Worm (Caenorhabditis elegans) whole organism, mixed stage, embryonic: ENCODE data around the gene elp-1.

ENCODE experiments used
- M03D4.4 ChIP-seq: sonication (generic microtip); optimal IDR thresholded peaks from 2 replicates; lab custom pipeline; 2017; ENCODE audit warnings: mild to moderate bottlenecking, missing genetic modification characterization, missing compliant biosample characterization
- bed-3 ChIP-seq: fragments of 200-800 bp; sonication (Bioruptor generic); optimal IDR thresholded peaks from 3 replicates; lab custom pipeline; 2018; ENCODE audit warnings: mild to moderate bottlenecking, missing genetic modification characterization, moderate library complexity, missing compliant biosample characterization
- ceh-43 ChIP-seq: fragments of 200-800 bp; sonication (Bioruptor generic); optimal IDR thresholded peaks from 2 replicates; lab custom pipeline; 2018; ENCODE audit warnings: mild to moderate bottlenecking, missing genetic modification characterization, moderate library complexity, missing compliant biosample characterization
- ceh-83 ChIP-seq: fragments of 200-800 bp; sonication (Bioruptor generic); optimal IDR thresholded peaks from 2 replicates; lab custom pipeline; 2018; ENCODE audit warnings: mild to moderate bottlenecking, missing genetic modification characterization, missing compliant biosample characterization
- ces-1 ChIP-seq: fragments of 150-350 bp; optimal IDR thresholded peaks from 2 replicates; lab custom pipeline; 2014; ENCODE audit warnings: missing biosample characterization, missing genetic modification reagents, missing genetic modification characterization
- drap-1 ChIP-seq: fragments of 200-800 bp; sonication (Bioruptor generic); optimal IDR thresholded peaks from 3 replicates; lab custom pipeline; 2018; ENCODE audit warnings: mild to moderate bottlenecking, missing genetic modification characterization, missing compliant biosample characterization
- elt-1 ChIP-seq: sonication (generic microtip); optimal IDR thresholded peaks from 2 replicates; lab custom pipeline; 2017; ENCODE audit warnings: missing genetic modification characterization, mild to moderate bottlenecking, missing compliant biosample characterization, antibody characterized with exemption, moderate library complexity, borderline replicate concordance; ENCODE audit not compliant: insufficient read depth
- flh-1 ChIP-seq: fragments of 200-800 bp; sonication (Bioruptor generic); optimal IDR thresholded peaks from 2 replicates; lab custom pipeline; 2018; ENCODE audit warnings: mild to moderate bottlenecking, missing genetic modification characterization, moderate library complexity, missing compliant biosample characterization
- ham-2 ChIP-seq: fragments of 200-800 bp; sonication (Bioruptor generic); optimal IDR thresholded peaks from 2 replicates; lab custom pipeline; 2018; ENCODE audit warnings: mild to moderate bottlenecking, missing genetic modification characterization, missing compliant biosample characterization
- hlh-1 ChIP-seq: fragments of 150-350 bp; optimal IDR thresholded peaks from 2 replicates; lab custom pipeline; 2014; ENCODE audit warnings: missing biosample characterization, missing genetic modification reagents, missing genetic modification characterization
- lsy-2 ChIP-seq: fragments of 150-350 bp; optimal IDR thresholded peaks from 2 replicates; lab custom pipeline; 2014; ENCODE audit warnings: missing biosample characterization, missing genetic modification characterization
- mep-1 ChIP-seq: fragments of 150-350 bp; optimal IDR thresholded peaks from 2 replicates; lab custom pipeline; 2017; ENCODE audit warnings: missing biosample characterization, missing genetic modification reagents, missing genetic modification characterization, inconsistent platforms
- mls-2 ChIP-seq: sonication (generic microtip); optimal IDR thresholded peaks from 2 replicates; lab custom pipeline; 2016; ENCODE audit warnings: mild to moderate bottlenecking, missing genetic modification characterization, moderate library complexity, missing compliant biosample characterization
- nhr-2 ChIP-seq: fragments of 150-350 bp; optimal IDR thresholded peaks from 2 replicates; lab custom pipeline; 2014; ENCODE audit warnings: missing biosample characterization, missing genetic modification characterization
- nhr-237 ChIP-seq: fragments of 150-350 bp; optimal IDR thresholded peaks from 2 replicates; lab custom pipeline; 2014; ENCODE audit warnings: missing biosample characterization, missing genetic modification characterization
- nhr-76 ChIP-seq: sonication (generic microtip); optimal IDR thresholded peaks from 2 replicates; lab custom pipeline; 2017; ENCODE audit warnings: missing biosample characterization, missing genetic modification characterization
- pha-4 ChIP-seq: fragments of 150-350 bp; optimal IDR thresholded peaks from 2 replicates; lab custom pipeline; 2018; ENCODE audit warnings: missing biosample characterization, missing genetic modification reagents, missing genetic modification characterization
- sem-2 ChIP-seq: fragments of 200-800 bp; sonication (Bioruptor generic); optimal IDR thresholded peaks from 2 replicates; lab custom pipeline; 2018; ENCODE audit warnings: mild to moderate bottlenecking, missing genetic modification characterization, missing compliant biosample characterization
- snpc-4 ChIP-seq: fragments of 150-350 bp; optimal IDR thresholded peaks from 2 replicates; lab custom pipeline; 2014; ENCODE audit warnings: missing biosample characterization, missing genetic modification characterization
- sptf-1 ChIP-seq: sonication (generic microtip); optimal IDR thresholded peaks from 2 replicates; lab custom pipeline; 2017; ENCODE audit warnings: mild to moderate bottlenecking, missing genetic modification characterization, moderate library complexity, missing compliant biosample characterization
- tbx-8 ChIP-seq: fragments of 200-800 bp; sonication (Bioruptor generic); optimal IDR thresholded peaks from 2 replicates; lab custom pipeline; 2018; ENCODE audit warnings: mild to moderate bottlenecking, missing genetic modification characterization, moderate library complexity, missing compliant biosample characterization
- unc-120 ChIP-seq: sonication (generic microtip); optimal IDR thresholded peaks from 2 replicates; lab custom pipeline; 2017; ENCODE audit warnings: missing genetic modification characterization, missing compliant biosample characterization; ENCODE audit not compliant: poor library complexity, severe bottlenecking
- unc-39 ChIP-seq: fragments of 150-350 bp; optimal IDR thresholded peaks from 2 replicates; lab custom pipeline; 2014; ENCODE audit warnings: missing biosample characterization, missing genetic modification characterization
- unc-62 ChIP-seq: fragments of 150-350 bp; optimal IDR thresholded peaks from 2 replicates; lab custom pipeline; 2014; ENCODE audit warnings: missing biosample characterization, missing genetic modification reagents, missing genetic modification characterization
- zip-8 ChIP-seq: fragments of 150-350 bp; optimal IDR thresholded peaks from 2 replicates; lab custom pipeline; 2014; ENCODE audit warnings: missing biosample characterization, missing genetic modification characterization
- ztf-11 ChIP-seq: fragments of 150-350 bp; optimal IDR thresholded peaks from 2 replicates; lab custom pipeline; 2014; ENCODE audit warnings: missing biosample characterization, missing genetic modification characterization

Gene elp-1

ce11 chrV:20731787-20732186 lies 38.2 kb downstream of the elp-1 start, which contains the start of gene srxa-1:
srxa-1 (plus strand) TSS chrV:20732087.
- TF ChIP-seq ceh-83 (GFP tag; lab: Kevin White, UChicago) (no peak), unc-39 (tag; lab: Kevin White, UChicago) (no peak), zip-8 (tag; lab: Kevin White, UChicago) (no peak), unc-120 (no peak), elt-1 (tag; lab: Kevin White, UChicago) (no peak), unc-62 (GFP tag; lab: Kevin White, UChicago) (no peak), nhr-2 (tag; lab: Kevin White, UChicago) (no peak), bed-3 (GFP tag; lab: Kevin White, UChicago) (no peak), nhr-76 (tag; lab: Kevin White, UChicago) (no peak), lsy-2 (tag; lab: Kevin White, UChicago) (no peak), ceh-43 (GFP tag; lab: Kevin White, UChicago) (no peak), M03D4.4 (tag; lab: Kevin White, UChicago) (no peak), ces-1 (GFP tag; lab: Kevin White, UChicago) (no peak), tbx-8 (GFP tag; lab: Kevin White, UChicago) (no peak), sem-2 (GFP tag; lab: Kevin White, UChicago) (no peak)

DNA sequence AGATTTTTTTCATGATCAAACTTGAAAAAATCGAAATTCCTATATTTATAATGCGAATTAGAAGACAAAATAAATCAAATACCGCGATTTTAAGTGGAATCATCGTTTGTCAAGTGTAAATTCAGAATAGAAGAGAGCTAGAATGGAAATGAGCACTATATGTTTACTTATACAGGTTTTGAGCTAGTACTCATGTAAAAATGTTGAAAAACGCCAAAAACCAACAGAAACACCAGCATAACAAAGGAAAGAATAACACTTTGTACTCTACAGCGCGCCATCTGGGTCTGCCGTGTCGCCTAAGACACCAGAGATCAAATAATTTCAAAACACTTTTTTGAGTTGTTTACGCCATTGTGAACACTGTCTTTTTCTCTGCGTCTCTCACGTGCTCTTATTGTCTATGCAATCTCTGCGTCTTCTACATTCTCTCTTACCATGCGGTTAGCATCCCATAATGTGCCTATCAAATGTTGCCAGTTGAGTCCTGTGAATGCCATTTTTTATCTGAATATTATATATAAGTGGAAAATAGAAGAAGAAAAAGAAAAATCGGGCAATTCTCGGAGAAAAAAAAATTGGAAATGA lies 41.1 kb downstream of the elp-1 start, which contains the start of gene ipla-3:
TSS of gene ipla-3 (minus strand) at position 510 of the 588 bp plus-strand sequence.
- TF ChIP-seq sptf-1 (tag; lab: Kevin White, UChicago): no peak
- TF ChIP-seq mep-1 (tag; lab: Kevin White, UChicago): peak; percentile 40
- TF ChIP-seq flh-1: no peak
- peak; percentile 53 for TF ChIP-seq pha-4 (tag; lab: Kevin White, UChicago)
- TF ChIP-seq M03D4.4 (tag; lab: Kevin White, UChicago): no peak
- no peak for TF ChIP-seq bed-3 (GFP tag; lab: Kevin White, UChicago)
- peak; percentile 42 for TF ChIP-seq mls-2 (tag; lab: Kevin White, UChicago)
- TF ChIP-seq unc-120: peak; percentile 9
- peak; percentile 5 for TF ChIP-seq lsy-2 (tag; lab: Kevin White, UChicago)
- TF ChIP-seq snpc-4 (tag; lab: Kevin White, UChicago): no peak
- TF ChIP-seq, all 35 proteins: peak for 5

ce11 chrV:20727458-20727857 lies 42.5 kb downstream of the elp-1 start:
- TF ChIP-seq hlh-1 (tag; lab: Kevin White, UChicago) (no peak), snpc-4 (tag; lab: Kevin White, UChicago) (no peak)

- TF ChIP-seq nhr-237 (tag; lab: Kevin White, UChicago) (no peak), zip-8 (tag; lab: Kevin White, UChicago) (no peak), tbx-8 (GFP tag; lab: Kevin White, UChicago) (no peak)
These were observed 47.5 kb downstream of the elp-1 start for ce11 chrV:20722447-20722846.

DNA sequence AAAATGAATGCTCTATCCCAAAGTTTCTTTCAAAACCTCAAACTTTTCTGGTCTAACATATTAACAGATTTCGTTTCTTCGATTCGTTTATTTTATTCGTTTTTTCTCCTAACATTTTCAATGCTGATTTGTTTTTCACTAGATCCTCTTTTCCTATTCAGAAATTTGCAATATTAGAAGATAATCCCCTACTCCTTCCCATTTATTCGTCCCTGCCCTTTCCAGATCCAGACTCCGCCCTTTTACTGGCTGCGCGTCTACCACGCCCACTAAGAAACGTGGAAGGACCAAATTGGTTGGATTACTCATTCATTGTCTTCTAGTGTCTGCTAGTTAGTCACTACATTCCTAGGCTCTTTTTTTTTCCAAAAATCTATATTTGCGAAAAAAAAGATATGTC lies 48.0 kb downstream of the elp-1 start, which contains the start of gene Y44A6C.2:
TSS of gene Y44A6C.2 (plus strand) at position 301 of the 400 bp plus-strand sequence.
- no peak for TF ChIP-seq nhr-76 (tag; lab: Kevin White, UChicago)
- no peak for TF ChIP-seq nhr-237 (tag; lab: Kevin White, UChicago)
- TF ChIP-seq unc-39 (tag; lab: Kevin White, UChicago): no peak
- TF ChIP-seq ces-1 (GFP tag; lab: Kevin White, UChicago): no peak
- TF ChIP-seq unc-120: no peak
- TF ChIP-seq ztf-11 (tag; lab: Kevin White, UChicago): no peak
- no peak for TF ChIP-seq ceh-83 (GFP tag; lab: Kevin White, UChicago)
- TF ChIP-seq mls-2 (tag; lab: Kevin White, UChicago): no peak
- no peak for TF ChIP-seq ham-2 (GFP tag; lab: Kevin White, UChicago)
- no peak for TF ChIP-seq tbx-8 (GFP tag; lab: Kevin White, UChicago)

ce11 chrV:20716830-20717441 lies 53.0 kb downstream of the elp-1 start:
- TF ChIP-seq zip-8 (tag; lab: Kevin White, UChicago): no peak
- TF ChIP-seq hlh-1 (tag; lab: Kevin White, UChicago): no peak
- TF ChIP-seq ham-2 (GFP tag; lab: Kevin White, UChicago): no peak
- no peak for TF ChIP-seq drap-1 (GFP tag; lab: Kevin White, UChicago)
